Worm (Caenorhabditis elegans) whole organism, midembryonic: Measurements from ENCODE around the gene C40A11.3.

Experiments
- klf-2 ChIP-seq: fragments of 200-800 bp; sonication (Bioruptor generic); conservative IDR thresholded peaks from 2 replicates; pipeline ENCODE4 v1.3.6; 2022; ENCODE audit warnings: missing genetic modification reagents, missing genetic modification characterization, missing compliant biosample characterization
- ref-1 ChIP-seq: fragments of 200-800 bp; sonication (Bioruptor generic); conservative IDR thresholded peaks from 2 replicates; pipeline ENCODE4 v1.3.6; 2022; ENCODE audit warnings: missing genetic modification reagents, missing genetic modification characterization, missing compliant biosample characterization
- ztf-29 ChIP-seq: fragments of 200-800 bp; sonication (Bioruptor generic); IDR thresholded peaks from 2 replicates; pipeline ENCODE4 v1.3.6; 2022; ENCODE audit warnings: missing genetic modification reagents, missing genetic modification characterization, missing compliant biosample characterization

- TF ChIP-seq ref-1 (GFP tag; lab: Robert Waterston, UW) (no peak), ztf-29 (no peak), klf-2 (GFP tag; lab: Robert Waterston, UW) (no peak)
Observed at ce11 chrII:2135604-2136003, 5.3 kb upstream of the C40A11.3 start, which contains the start of gene hpo-7.
